Worm (Caenorhabditis elegans): ENCODE results near the gene F14D7.6.
"Not testable (repeated sequence)": the region's sequence is repeated elsewhere in the genome, so short reads cannot be mapped to it uniquely, and the experiment has no call there.

Gene F14D7.6

DNA sequence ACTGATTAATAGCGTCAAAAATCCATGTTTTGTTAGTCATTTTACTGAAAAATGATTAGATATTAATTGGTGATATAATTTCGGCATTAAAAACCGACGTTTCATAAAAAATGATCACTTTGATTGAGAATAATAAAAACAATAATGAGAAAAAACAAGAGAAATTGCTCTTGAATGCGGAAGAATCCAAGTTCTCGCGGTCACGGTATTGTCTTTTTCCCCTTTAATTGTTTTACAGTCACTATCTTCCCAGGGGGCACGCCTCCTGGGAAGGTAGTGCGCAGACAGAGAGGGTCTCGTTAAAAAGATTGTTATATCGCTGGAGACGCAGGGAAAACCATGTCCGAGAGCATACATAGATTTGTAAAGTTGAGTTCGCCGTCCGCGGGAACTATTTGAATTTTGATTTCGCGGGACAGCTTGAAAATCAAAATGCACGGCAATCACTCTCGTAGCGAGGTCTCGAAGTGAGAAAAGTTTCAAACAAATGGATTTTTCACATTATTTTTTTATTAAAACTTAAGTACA is 7.5 kb upstream of the F14D7.6 start, which contains the start of gene F14D7.2 (continued):
- no peak for TF ChIP-seq unc-130 (GFP tag; optimal IDR thresholded peaks at IDR 0.05)
- TF ChIP-seq K12H6.12 (tag; optimal IDR thresholded peaks at IDR 0.05): no peak
- TF ChIP-seq rcor-1 (GFP tag; IDR thresholded peaks at IDR 0.05): no peak
- TF ChIP-seq ztf-26 (tag; optimal IDR thresholded peaks at IDR 0.05): no peak
- no peak for TF ChIP-seq F23B12.7 (tag; optimal IDR thresholded peaks at IDR 0.05; ENCODE audit: insufficient read depth)

DNA sequence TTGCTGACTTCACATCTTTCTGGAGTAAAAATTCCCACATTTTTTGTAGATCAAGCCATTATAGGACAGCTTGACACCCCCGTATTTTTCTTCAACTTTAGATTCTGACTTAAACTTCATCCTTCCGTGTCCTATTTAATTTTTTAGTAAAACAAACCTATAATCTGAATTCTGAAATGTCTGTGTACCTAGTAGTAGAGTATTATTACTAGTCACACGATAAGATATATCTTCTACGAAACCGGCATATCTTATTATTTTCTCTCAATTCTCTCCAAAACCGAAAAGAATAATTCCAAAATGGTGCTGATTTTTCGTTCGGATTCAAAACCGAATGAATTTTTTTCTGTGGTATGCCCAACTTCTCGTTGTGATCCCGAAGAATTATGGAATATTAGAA is 6.8 kb upstream of the F14D7.6 start, which contains the start of gene F14D7.9:
F14D7.9 (plus strand) TSS at position 301 of the 400 bp plus-strand sequence.
- TF ChIP-seq ztf-28 (GFP tag; IDR thresholded peaks at IDR 0.05): no peak
- no peak for TF ChIP-seq dox-1 (GFP tag; IDR thresholded peaks at IDR 0.05)
- no peak for TF ChIP-seq nhr-27 (tag; optimal IDR thresholded peaks at IDR 0.05)
- TF ChIP-seq F23B12.7 (tag; optimal IDR thresholded peaks at IDR 0.05; ENCODE audit: insufficient read depth): no peak
- TF ChIP-seq sptf-2 (GFP tag; optimal IDR thresholded peaks at IDR 0.05): no peak
- no peak for TF ChIP-seq hsf-1 (GFP tag; IDR thresholded peaks at IDR 0.05)
- TF ChIP-seq K12H6.12 (tag; optimal IDR thresholded peaks at IDR 0.05): no peak
- TF ChIP-seq madf-10 (tag; optimal IDR thresholded peaks at IDR 0.05): no peak
- TF ChIP-seq madf-3 (GFP tag; IDR thresholded peaks at IDR 0.05): no peak
- TF ChIP-seq B0035.1 (tag; optimal IDR thresholded peaks at IDR 0.05): no peak
- no peak for TF ChIP-seq D2030.7 (GFP tag; IDR thresholded peaks at IDR 0.05)
- no peak for TF ChIP-seq tbp1 (GFP tag; optimal IDR thresholded peaks at IDR 0.05)
- TF ChIP-seq unc-130 (GFP tag; optimal IDR thresholded peaks at IDR 0.05): no peak
- no peak for TF ChIP-seq egrh-3 (GFP tag; IDR thresholded peaks at IDR 0.05)
- no peak for TF ChIP-seq mel-28 (tag; optimal IDR thresholded peaks at IDR 0.05; ENCODE audit: borderline replicate concordance)
- TF ChIP-seq ceh-91 (GFP tag; IDR thresholded peaks at IDR 0.05): no peak

DNA sequence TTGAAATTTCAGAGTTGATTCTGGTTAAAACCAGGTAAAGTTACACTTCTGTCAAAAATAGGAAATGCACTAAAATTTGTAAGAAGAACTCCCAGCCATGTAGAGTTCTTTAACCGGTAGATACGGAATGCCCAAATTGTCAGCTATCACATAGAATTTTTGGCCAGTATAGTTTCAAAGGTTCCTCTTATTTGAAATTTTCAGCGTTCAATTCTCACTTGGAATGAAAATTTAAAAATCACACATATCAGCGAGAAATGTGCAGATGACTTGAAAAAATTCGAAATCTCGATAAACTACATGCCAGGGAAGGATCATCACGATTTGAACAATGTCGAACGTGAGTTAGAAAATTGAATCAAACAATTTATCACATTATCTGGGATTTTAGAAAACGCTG is 4.7 kb upstream of the F14D7.6 start, which contains the start of gene F14D7.3:
F14D7.3 (plus strand) TSS at position 301 of the 400 bp plus-strand sequence.
- no peak for TF ChIP-seq T26A5.8 (tag; optimal IDR thresholded peaks at IDR 0.05)
- no peak for TF ChIP-seq fkh-3 (tag; optimal IDR thresholded peaks at IDR 0.05)
- no peak for TF ChIP-seq Y79H2A.3 (GFP tag; conservative IDR thresholded peaks at IDR 0.05)
- TF ChIP-seq egl-44 (GFP tag; IDR thresholded peaks at IDR 0.05): no peak
- no peak for TF ChIP-seq unc-130 (GFP tag; optimal IDR thresholded peaks at IDR 0.05)

DNA sequence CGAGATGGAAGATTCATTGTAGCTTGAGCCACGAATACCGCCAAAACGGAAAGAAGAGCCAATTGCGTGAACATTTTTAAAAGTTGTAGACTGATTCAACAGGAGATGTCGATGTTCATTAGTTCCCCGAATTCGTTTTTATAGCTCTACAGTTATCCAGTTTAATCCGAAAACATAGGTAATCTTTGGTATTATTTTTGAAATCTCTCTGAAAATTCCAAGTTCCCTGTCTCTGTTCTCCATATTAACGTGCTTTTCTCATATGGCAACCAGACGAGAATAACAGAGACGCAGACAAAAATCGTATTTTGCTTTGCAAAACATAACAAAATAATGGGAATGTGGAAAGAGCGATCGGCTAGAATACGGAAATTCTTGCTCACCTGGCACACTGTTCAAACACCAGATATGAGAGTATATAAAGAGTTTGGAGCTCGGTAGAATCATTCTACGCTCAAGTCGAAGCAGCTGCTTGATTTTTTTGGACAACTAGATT is 1.6 kb upstream of the F14D7.6 start, which contains the start of the genes spig-3 and F14D7.12:
spig-3 (minus strand) TSS at position 101 of the 496 bp plus-strand sequence.
F14D7.12 (plus strand) TSS at position 446 of the 496 bp plus-strand sequence.
- TF ChIP-seq lin-26 (GFP tag; IDR thresholded peaks at IDR 0.05): no peak

DNA sequence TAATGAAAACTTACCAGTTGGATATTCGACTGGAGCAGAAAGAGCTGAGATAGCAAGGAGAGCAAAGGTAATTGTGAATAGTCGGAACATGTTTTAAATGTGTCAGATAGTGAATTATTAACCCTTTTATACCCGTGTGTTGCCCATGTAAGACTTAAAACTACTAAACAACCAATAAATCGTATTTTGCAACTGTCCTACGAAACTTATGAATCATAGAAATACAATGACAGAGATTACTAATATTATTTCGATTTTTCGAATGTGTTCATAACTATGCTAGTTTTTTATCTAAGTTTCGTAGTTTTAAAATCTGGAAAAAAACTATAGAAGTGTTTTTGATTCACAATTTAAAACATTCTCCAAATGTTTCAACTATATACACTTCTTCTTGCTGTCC is 5.6 kb downstream of the F14D7.6 start, which contains the start of gene spig-4:
spig-4 (minus strand) TSS at position 101 of the 400 bp plus-strand sequence.
- TF ChIP-seq F39B2.1, F33H1.4, nhr-120 (GFP tag; IDR thresholded peaks at IDR 0.05): not testable (repeated sequence)

DNA sequence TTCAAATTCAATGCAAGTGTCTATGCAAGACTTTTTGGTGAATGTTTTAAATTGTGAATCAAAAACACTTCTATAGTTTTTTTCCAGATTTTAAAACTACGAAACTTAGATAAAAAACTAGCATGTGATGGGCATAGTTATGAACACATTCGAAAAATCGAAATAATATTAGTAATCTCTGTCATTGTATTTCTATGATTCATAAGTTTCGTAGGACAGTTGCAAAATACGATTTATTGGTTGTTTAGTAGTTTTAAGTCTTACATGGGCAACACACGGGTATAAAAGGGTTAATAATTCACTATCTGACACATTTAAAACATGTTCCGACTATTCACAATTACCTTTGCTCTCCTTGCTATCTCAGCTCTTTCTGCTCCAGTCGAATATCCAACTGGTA is 7.0 kb downstream of the F14D7.6 start, which contains the start of gene spig-5:
spig-5 (plus strand) TSS at position 301 of the 400 bp plus-strand sequence.
- not testable (repeated sequence) for TF ChIP-seq ztf-3 (GFP tag; optimal IDR thresholded peaks at IDR 0.05); aptf-2 (GFP tag; conservative IDR thresholded peaks at IDR 0.05); chd-7 (tag; optimal IDR thresholded peaks at IDR 0.05)

Data from whole organism, young adult.